Fruit fly (Drosophila melanogaster) whole organism, prepupa: Measurements from ENCODE around the gene CG10588.
A peak's percentile ranks its signal among the peaks of the same experiment; 100 is the strongest.

Experiments
- CG10631 ChIP-seq: fragments of 200-800 bp; sonication (Bioruptor generic); optimal IDR thresholded peaks from 2 replicates; lab custom pipeline; 2016; ENCODE audit warnings: missing biosample characterization, missing genetic modification characterization
- net ChIP-seq: fragments of 200-800 bp; sonication (Bioruptor generic); optimal IDR thresholded peaks from 3 replicates; lab custom pipeline; 2016; ENCODE audit warnings: missing biosample characterization, missing genetic modification characterization

- TF ChIP-seq net (GFP tag; lab: Kevin White, UChicago) (peak; percentile 72), CG10631 (peak; percentile 80)
Observed at dm6 chr3L:20923030-20923591, 33.6 kb upstream of the CG10588 start.
